Worm (Caenorhabditis elegans) whole organism, early embryonic: Measurements from ENCODE around the gene ncx-10.

Experiments
- B0310.2 ChIP-seq: sonication (generic microtip); optimal IDR thresholded peaks from 2 replicates; lab custom pipeline; 2016; ENCODE audit warnings: mild to moderate bottlenecking, missing genetic modification characterization, missing compliant biosample characterization
- F13C5.2 ChIP-seq: sonication (generic microtip); optimal IDR thresholded peaks from 2 replicates; lab custom pipeline; 2017; ENCODE audit warnings: mild to moderate bottlenecking, missing genetic modification characterization, inconsistent platforms, missing compliant biosample characterization
- aly-1 ChIP-seq: sonication (generic microtip); optimal IDR thresholded peaks from 2 replicates; lab custom pipeline; 2016; ENCODE audit warnings: missing genetic modification characterization, missing compliant biosample characterization
- ceh-13 ChIP-seq: fragments of 200-800 bp; sonication (Bioruptor generic); optimal IDR thresholded peaks from 2 replicates; lab custom pipeline; 2018; ENCODE audit warnings: mild to moderate bottlenecking, missing genetic modification characterization, missing compliant biosample characterization
- ets-7 ChIP-seq: sonication (generic microtip); optimal IDR thresholded peaks from 2 replicates; lab custom pipeline; 2016; ENCODE audit warnings: missing genotype, missing genetic modification characterization, missing compliant biosample characterization
- flt-1 ChIP-seq: fragments of 200-800 bp; sonication (Bioruptor generic); IDR thresholded peaks from 2 replicates; pipeline ENCODE4 v1.3.6; 2022; ENCODE audit warnings: missing genetic modification characterization, missing compliant biosample characterization
- hmbx-1 ChIP-seq: sonication (generic microtip); optimal IDR thresholded peaks from 2 replicates; lab custom pipeline; 2016; ENCODE audit warnings: mild to moderate bottlenecking, missing genetic modification characterization, missing compliant biosample characterization
- hnd-1 ChIP-seq: sonication (generic microtip); optimal IDR thresholded peaks from 2 replicates; lab custom pipeline; 2016; ENCODE audit warnings: missing genetic modification characterization, missing compliant biosample characterization
- pes-1 ChIP-seq: fragments of 200-800 bp; sonication (Bioruptor generic); IDR thresholded peaks from 2 replicates; pipeline ENCODE4 v1.3.6; 2022; ENCODE audit warnings: missing genetic modification reagents, missing genetic modification characterization, missing compliant biosample characterization
- scrt-1 ChIP-seq: fragments of 200-800 bp; sonication (Bioruptor generic); IDR thresholded peaks from 2 replicates; pipeline ENCODE4 v1.3.6; 2022; ENCODE audit warnings: missing genetic modification characterization, missing compliant biosample characterization
- sea-1 ChIP-seq: fragments of 200-800 bp; sonication (Bioruptor generic); conservative IDR thresholded peaks from 2 replicates; pipeline ENCODE4 v1.3.6; 2022; ENCODE audit warnings: missing genetic modification characterization, missing compliant biosample characterization
- tbx-11 ChIP-seq: fragments of 200-800 bp; sonication (Bioruptor generic); IDR thresholded peaks from 2 replicates; pipeline ENCODE4 v1.3.6; 2022; ENCODE audit warnings: missing genetic modification characterization, missing compliant biosample characterization

DNA sequence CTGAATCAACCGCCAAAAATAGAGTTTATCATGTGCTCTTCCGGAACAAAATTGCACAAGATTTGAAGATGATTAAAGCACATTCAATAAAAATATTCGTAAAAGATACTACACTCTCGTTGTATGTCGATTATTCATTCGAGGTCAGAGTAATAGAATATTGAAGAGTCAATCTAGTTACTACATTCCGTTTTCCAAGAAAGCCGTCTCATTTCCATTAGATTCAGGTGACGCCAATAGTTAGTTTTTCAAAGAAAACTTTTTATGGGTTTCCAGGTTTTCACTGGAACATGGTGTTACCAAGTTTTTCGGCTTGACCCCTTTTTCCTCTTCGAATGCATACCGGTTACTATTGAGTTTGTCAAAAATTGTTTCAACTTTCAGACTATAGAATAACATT is 37.6 kb upstream of the ncx-10 start:
- no peak for TF ChIP-seq sea-1
- no peak for TF ChIP-seq tbx-11 (GFP tag; lab: Robert Waterston, UW)
- no peak for TF ChIP-seq scrt-1 (GFP tag; lab: Robert Waterston, UW)
- TF ChIP-seq ceh-13 (GFP tag; lab: Kevin White, UChicago) = no peak
- TF ChIP-seq hnd-1 (tag; lab: Kevin White, UChicago) = no peak
- no peak for TF ChIP-seq F13C5.2 (tag; lab: Kevin White, UChicago)
- no peak for TF ChIP-seq flt-1 (GFP tag; lab: Robert Waterston, UW)
- TF ChIP-seq ets-7 = no peak
- TF ChIP-seq pes-1 = no peak
- TF ChIP-seq hmbx-1 (tag; lab: Kevin White, UChicago) = no peak
- no peak for TF ChIP-seq aly-1 (tag; lab: Kevin White, UChicago)
- no peak for TF ChIP-seq B0310.2 (tag; lab: Kevin White, UChicago)
